Worm (Caenorhabditis elegans) whole organism, mixed stage, embryonic: Measurements from ENCODE around the gene srz-91.
"Not testable (repeated sequence)": the region's sequence is repeated elsewhere in the genome, so short reads cannot be mapped to it uniquely, and the experiment has no call there.

Experiments used
- M03D4.4 ChIP-seq: sonication (generic microtip); optimal IDR thresholded peaks from 2 replicates; lab custom pipeline; 2017; ENCODE audit warnings: mild to moderate bottlenecking, missing genetic modification characterization, missing compliant biosample characterization
- blmp-1 ChIP-seq: fragments of 150-350 bp; optimal IDR thresholded peaks from 2 replicates; lab custom pipeline; 2014; ENCODE audit warnings: missing biosample characterization, missing genetic modification characterization
- ceh-39 ChIP-seq: fragments of 150-350 bp; optimal IDR thresholded peaks from 2 replicates; lab custom pipeline; 2014; ENCODE audit warnings: missing biosample characterization, missing genetic modification characterization
- ceh-83 ChIP-seq: fragments of 200-800 bp; sonication (Bioruptor generic); optimal IDR thresholded peaks from 2 replicates; lab custom pipeline; 2018; ENCODE audit warnings: mild to moderate bottlenecking, missing genetic modification characterization, missing compliant biosample characterization
- ces-1 ChIP-seq: fragments of 150-350 bp; optimal IDR thresholded peaks from 2 replicates; lab custom pipeline; 2014; ENCODE audit warnings: missing biosample characterization, missing genetic modification reagents, missing genetic modification characterization
- cnd-1 ChIP-seq: fragments of 200-800 bp; sonication (Bioruptor generic); optimal IDR thresholded peaks from 2 replicates; lab custom pipeline; 2018; ENCODE audit warnings: mild to moderate bottlenecking, missing genetic modification characterization, missing compliant biosample characterization
- drap-1 ChIP-seq: fragments of 200-800 bp; sonication (Bioruptor generic); optimal IDR thresholded peaks from 3 replicates; lab custom pipeline; 2018; ENCODE audit warnings: mild to moderate bottlenecking, missing genetic modification characterization, missing compliant biosample characterization
- elt-1 ChIP-seq: sonication (generic microtip); optimal IDR thresholded peaks from 2 replicates; lab custom pipeline; 2017; ENCODE audit warnings: missing genetic modification characterization, mild to moderate bottlenecking, missing compliant biosample characterization, antibody characterized with exemption, moderate library complexity, borderline replicate concordance; ENCODE audit not compliant: insufficient read depth
- elt-3 ChIP-seq: fragments of 150-350 bp; optimal IDR thresholded peaks from 2 replicates; lab custom pipeline; 2014; ENCODE audit warnings: missing biosample characterization, missing genetic modification characterization
- flh-1 ChIP-seq: fragments of 200-800 bp; sonication (Bioruptor generic); optimal IDR thresholded peaks from 2 replicates; lab custom pipeline; 2018; ENCODE audit warnings: mild to moderate bottlenecking, missing genetic modification characterization, moderate library complexity, missing compliant biosample characterization
- hlh-1 ChIP-seq: fragments of 150-350 bp; optimal IDR thresholded peaks from 2 replicates; lab custom pipeline; 2014; ENCODE audit warnings: missing biosample characterization, missing genetic modification reagents, missing genetic modification characterization
- lin-13 ChIP-seq: fragments of 150-350 bp; optimal IDR thresholded peaks from 2 replicates; lab custom pipeline; 2014; ENCODE audit warnings: missing biosample characterization, missing genetic modification characterization
- lin-32 ChIP-seq: fragments of 200-800 bp; sonication (Bioruptor generic); optimal IDR thresholded peaks from 2 replicates; lab custom pipeline; 2018; ENCODE audit warnings: mild to moderate bottlenecking, missing genetic modification characterization, missing compliant biosample characterization
- lsy-2 ChIP-seq: fragments of 150-350 bp; optimal IDR thresholded peaks from 2 replicates; lab custom pipeline; 2014; ENCODE audit warnings: missing biosample characterization, missing genetic modification characterization
- mab-5 ChIP-seq: fragments of 150-350 bp; optimal IDR thresholded peaks from 2 replicates; lab custom pipeline; 2014; ENCODE audit warnings: missing biosample characterization, missing genetic modification characterization
- mls-2 ChIP-seq: sonication (generic microtip); optimal IDR thresholded peaks from 2 replicates; lab custom pipeline; 2016; ENCODE audit warnings: mild to moderate bottlenecking, missing genetic modification characterization, moderate library complexity, missing compliant biosample characterization
- nhr-12 ChIP-seq: fragments of 150-350 bp; optimal IDR thresholded peaks from 2 replicates; lab custom pipeline; 2014; ENCODE audit warnings: missing biosample characterization, missing genetic modification characterization
- nhr-2 ChIP-seq: fragments of 150-350 bp; optimal IDR thresholded peaks from 2 replicates; lab custom pipeline; 2014; ENCODE audit warnings: missing biosample characterization, missing genetic modification characterization
- nhr-237 ChIP-seq: fragments of 150-350 bp; optimal IDR thresholded peaks from 2 replicates; lab custom pipeline; 2014; ENCODE audit warnings: missing biosample characterization, missing genetic modification characterization
- nhr-28 ChIP-seq: fragments of 150-350 bp; optimal IDR thresholded peaks from 2 replicates; lab custom pipeline; 2014; ENCODE audit warnings: missing biosample characterization, missing genetic modification characterization
- nhr-76 ChIP-seq: sonication (generic microtip); optimal IDR thresholded peaks from 2 replicates; lab custom pipeline; 2017; ENCODE audit warnings: missing biosample characterization, missing genetic modification characterization
- pha-4 ChIP-seq: fragments of 150-350 bp; optimal IDR thresholded peaks from 2 replicates; lab custom pipeline; 2018; ENCODE audit warnings: missing biosample characterization, missing genetic modification reagents, missing genetic modification characterization
- sem-2 ChIP-seq: fragments of 200-800 bp; sonication (Bioruptor generic); optimal IDR thresholded peaks from 2 replicates; lab custom pipeline; 2018; ENCODE audit warnings: mild to moderate bottlenecking, missing genetic modification characterization, missing compliant biosample characterization
- sptf-1 ChIP-seq: sonication (generic microtip); optimal IDR thresholded peaks from 2 replicates; lab custom pipeline; 2017; ENCODE audit warnings: mild to moderate bottlenecking, missing genetic modification characterization, moderate library complexity, missing compliant biosample characterization
- tbx-8 ChIP-seq: fragments of 200-800 bp; sonication (Bioruptor generic); optimal IDR thresholded peaks from 2 replicates; lab custom pipeline; 2018; ENCODE audit warnings: mild to moderate bottlenecking, missing genetic modification characterization, moderate library complexity, missing compliant biosample characterization
- unc-120 ChIP-seq: sonication (generic microtip); optimal IDR thresholded peaks from 2 replicates; lab custom pipeline; 2017; ENCODE audit warnings: missing genetic modification characterization, missing compliant biosample characterization; ENCODE audit not compliant: poor library complexity, severe bottlenecking
- unc-39 ChIP-seq: fragments of 150-350 bp; optimal IDR thresholded peaks from 2 replicates; lab custom pipeline; 2014; ENCODE audit warnings: missing biosample characterization, missing genetic modification characterization
- unc-62 ChIP-seq: fragments of 150-350 bp; optimal IDR thresholded peaks from 2 replicates; lab custom pipeline; 2014; ENCODE audit warnings: missing biosample characterization, missing genetic modification reagents, missing genetic modification characterization
- zip-8 ChIP-seq: fragments of 150-350 bp; optimal IDR thresholded peaks from 2 replicates; lab custom pipeline; 2014; ENCODE audit warnings: missing biosample characterization, missing genetic modification characterization
- ztf-11 ChIP-seq: fragments of 150-350 bp; optimal IDR thresholded peaks from 2 replicates; lab custom pipeline; 2014; ENCODE audit warnings: missing biosample characterization, missing genetic modification characterization

srz-91 gene

DNA sequence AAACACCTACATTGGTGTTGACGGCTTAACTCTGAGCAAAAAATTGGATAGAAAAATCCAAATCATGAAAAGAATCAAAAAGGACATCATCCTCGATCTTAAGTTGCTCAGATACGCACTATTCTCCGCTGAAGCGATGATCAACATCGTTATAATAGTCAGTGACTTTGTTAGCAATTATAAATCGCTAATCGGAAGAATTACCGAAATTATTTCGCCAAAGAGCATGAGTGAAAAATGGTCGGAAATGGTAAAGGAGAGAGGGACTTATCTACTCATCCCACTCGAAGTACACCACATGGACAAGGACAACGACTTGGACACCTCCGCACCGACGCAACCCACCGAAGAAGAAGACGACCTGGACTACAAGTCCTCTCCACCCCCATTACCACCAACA lies 27.9 kb upstream of the srz-91 start:
- no peak for TF ChIP-seq ceh-83 (GFP tag; lab: Kevin White, UChicago)
- TF ChIP-seq mls-2, result no peak
- TF ChIP-seq M03D4.4 (tag; lab: Kevin White, UChicago), result no peak
- no peak for TF ChIP-seq sem-2 (GFP tag; lab: Kevin White, UChicago)
- no peak for TF ChIP-seq nhr-28
- TF ChIP-seq sptf-1 (tag; lab: Kevin White, UChicago), result no peak

DNA sequence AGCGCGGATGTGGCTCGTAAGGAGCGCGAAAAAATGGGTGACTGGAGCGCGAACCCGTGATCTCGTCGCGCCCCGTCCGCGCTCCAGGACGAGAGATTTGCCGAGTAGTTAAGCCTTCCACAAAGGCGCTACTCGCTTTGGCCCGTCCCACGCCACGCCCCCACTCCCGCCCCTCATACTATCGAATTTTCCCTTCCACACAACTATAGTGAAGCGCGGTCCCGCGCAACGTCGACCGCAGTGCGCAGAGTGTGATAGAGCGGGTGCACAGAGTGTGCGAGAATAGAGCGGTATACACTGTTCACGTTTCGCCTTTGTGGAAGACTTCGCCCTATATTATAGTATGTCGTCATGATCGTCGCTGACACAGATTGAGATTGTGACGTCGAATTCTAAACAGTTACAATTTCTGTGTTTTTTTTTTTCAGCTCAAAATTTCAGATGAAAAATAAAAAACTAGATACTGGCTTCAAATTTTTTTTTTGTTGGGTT lies 23.5 kb upstream of the srz-91 start, which contains the start of gene fbxa-133:
Gene fbxa-133 (plus strand): TSS at position 442 of the 492 bp plus-strand sequence.
- not testable (repeated sequence) for TF ChIP-seq unc-62; unc-120 (tag; lab: Kevin White, UChicago); nhr-12 (tag; lab: Kevin White, UChicago)

DNA sequence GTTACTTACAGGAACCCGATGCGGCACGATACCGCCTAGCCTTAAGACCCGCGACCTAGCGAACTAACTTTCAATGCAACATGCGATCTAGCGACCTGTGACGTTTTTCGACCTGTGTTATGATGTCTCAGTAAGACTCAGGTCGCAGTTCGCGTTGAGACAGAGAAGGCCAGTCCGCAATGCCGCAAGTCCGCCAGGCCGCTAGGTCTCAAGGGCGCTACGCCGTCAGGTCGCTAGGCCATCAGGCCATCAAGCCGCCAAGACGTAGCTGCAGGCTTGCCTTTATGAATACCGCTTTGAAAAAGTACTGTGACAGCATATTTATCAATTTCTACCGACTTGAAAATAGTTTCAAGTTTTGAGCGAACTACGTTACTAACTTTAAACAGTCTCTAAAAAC lies 12.2 kb upstream of the srz-91 start:
- TF ChIP-seq nhr-12 (tag; lab: Kevin White, UChicago) (no peak), lsy-2 (tag; lab: Kevin White, UChicago) (no peak), elt-3 (no peak), nhr-76 (tag; lab: Kevin White, UChicago) (no peak), unc-62 (no peak), ces-1 (no peak), unc-120 (tag; lab: Kevin White, UChicago) (no peak), ceh-39 (no peak), M03D4.4 (tag; lab: Kevin White, UChicago) (no peak), blmp-1 (no peak), flh-1 (GFP tag; lab: Kevin White, UChicago) (no peak), tbx-8 (GFP tag; lab: Kevin White, UChicago) (no peak), hlh-1 (tag; lab: Kevin White, UChicago) (no peak)
- TF ChIP-seq, all 35 proteins: peak for 0

DNA sequence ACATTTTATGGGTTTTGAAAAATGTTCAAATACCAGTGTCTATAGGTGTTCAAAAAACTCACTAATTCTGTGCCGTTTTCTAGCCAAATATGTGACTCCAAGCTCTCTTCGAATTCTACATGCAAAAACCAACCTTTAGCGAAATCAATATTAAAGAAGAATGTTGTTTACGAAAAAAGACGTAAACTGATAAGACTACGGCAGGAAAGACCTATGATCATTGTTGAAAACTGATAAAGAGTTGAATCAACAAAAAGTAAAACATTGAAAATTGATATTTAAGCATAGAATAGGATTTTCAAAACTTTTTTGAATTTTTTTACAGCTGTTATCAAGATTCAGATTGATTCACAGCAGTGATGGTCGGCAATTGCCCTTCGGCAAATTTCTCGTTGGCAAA lies 9.1 kb upstream of the srz-91 start, which contains the start of gene Y6G8.2:
Gene Y6G8.2 (minus strand): TSS at position 147 of the 400 bp plus-strand sequence.
- no peak for TF ChIP-seq elt-1 (tag; lab: Kevin White, UChicago)
- TF ChIP-seq unc-62, result no peak
- no peak for TF ChIP-seq nhr-76 (tag; lab: Kevin White, UChicago)
- no peak for TF ChIP-seq pha-4 (tag; lab: Kevin White, UChicago)
- TF ChIP-seq ces-1, result no peak
- no peak for TF ChIP-seq mab-5
- TF ChIP-seq ceh-83 (GFP tag; lab: Kevin White, UChicago), result no peak
- TF ChIP-seq flh-1 (GFP tag; lab: Kevin White, UChicago), result no peak
- TF ChIP-seq sptf-1 (tag; lab: Kevin White, UChicago), result no peak
- no peak for TF ChIP-seq tbx-8 (GFP tag; lab: Kevin White, UChicago)
- no peak for TF ChIP-seq hlh-1 (tag; lab: Kevin White, UChicago)
- no peak for TF ChIP-seq cnd-1 (tag; lab: Kevin White, UChicago)
- no peak for TF ChIP-seq zip-8 (tag; lab: Kevin White, UChicago)
- no peak for TF ChIP-seq nhr-237 (tag; lab: Kevin White, UChicago)
- no peak for TF ChIP-seq ztf-11
- TF ChIP-seq drap-1, result no peak
- no peak for TF ChIP-seq ceh-39
- no peak for TF ChIP-seq unc-39 (tag; lab: Kevin White, UChicago)
- TF ChIP-seq mls-2, result no peak
- TF ChIP-seq lin-13 (tag; lab: Kevin White, UChicago), result no peak

DNA sequence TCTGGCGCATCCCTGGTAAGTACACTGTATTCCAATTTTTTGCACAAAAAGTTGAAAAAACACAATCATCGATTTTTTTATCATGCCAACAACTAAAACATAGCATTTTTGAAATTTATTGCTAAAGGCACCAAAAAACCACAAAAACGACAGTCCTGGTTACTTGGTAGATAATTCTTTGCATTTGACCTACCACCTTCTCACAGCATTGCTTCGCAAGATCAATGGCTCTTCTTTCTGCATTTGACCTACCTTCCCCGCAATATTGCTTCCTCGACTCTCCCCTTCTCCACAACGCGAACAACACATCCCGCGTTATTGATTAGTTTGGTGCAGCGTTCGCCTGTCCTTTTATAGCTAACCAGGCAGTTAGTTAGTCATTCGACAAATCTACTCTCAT lies 6.4 kb upstream of the srz-91 start, which contains the start of gene ztf-25:
Gene ztf-25 (plus strand): TSS at position 301 of the 400 bp plus-strand sequence.
- TF ChIP-seq nhr-2 (tag; lab: Kevin White, UChicago) (no peak), lin-32 (GFP tag; lab: Kevin White, UChicago) (no peak), nhr-12 (tag; lab: Kevin White, UChicago) (no peak)

DNA sequence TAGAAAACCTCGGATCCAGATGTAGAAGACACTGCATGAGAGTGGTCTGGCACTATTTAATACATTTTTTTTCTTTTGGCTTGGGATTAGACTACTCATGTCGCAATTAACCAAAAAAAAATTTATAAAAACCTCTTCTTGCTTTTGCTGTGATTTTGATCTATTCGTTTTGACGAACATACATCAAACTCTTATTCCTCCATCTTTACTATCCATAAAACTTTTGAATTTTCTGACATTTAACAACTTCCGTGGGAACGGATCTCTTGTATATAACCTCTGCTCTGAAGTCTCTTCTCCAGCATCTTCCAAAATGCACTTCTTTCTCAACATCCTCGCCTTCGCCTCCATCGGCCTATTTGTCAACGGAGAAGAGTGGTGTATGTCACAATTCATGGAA lies 1.8 kb upstream of the srz-91 start, which contains the start of gene Y6G8.16:
Gene Y6G8.16 (plus strand): TSS at position 301 of the 400 bp plus-strand sequence.
- not testable (repeated sequence) for TF ChIP-seq ces-1; tbx-8 (GFP tag; lab: Kevin White, UChicago); flh-1 (GFP tag; lab: Kevin White, UChicago)
- TF ChIP-seq, all 35 proteins: peak for 0; not testable (repeated sequence) for 35
